Worm (Caenorhabditis elegans): ENCODE results near the gene K04C2.7.

Gene K04C2.7

ce11 chrIII:6857390-6857848, 23.5 kb upstream of the K04C2.7 start:
- TF ChIP-seq elt-3 (tag; optimal IDR thresholded peaks at IDR 0.05) (no peak), nhr-2 (tag; optimal IDR thresholded peaks at IDR 0.05) (no peak), flh-1 (GFP tag; optimal IDR thresholded peaks at IDR 0.05) (no peak), ceh-43 (GFP tag; optimal IDR thresholded peaks at IDR 0.05) (no peak), mab-5 (tag; optimal IDR thresholded peaks at IDR 0.05) (no peak), sptf-1 (tag; optimal IDR thresholded peaks at IDR 0.05) (no peak), nhr-76 (tag; optimal IDR thresholded peaks at IDR 0.05) (no peak), ceh-39 (tag; optimal IDR thresholded peaks at IDR 0.05) (no peak), lsy-2 (tag; optimal IDR thresholded peaks at IDR 0.05) (no peak), unc-62 (GFP tag; optimal IDR thresholded peaks at IDR 0.05) (no peak), cnd-1 (tag; optimal IDR thresholded peaks at IDR 0.05) (no peak), blmp-1 (tag; optimal IDR thresholded peaks at IDR 0.05) (no peak), ham-2 (GFP tag; optimal IDR thresholded peaks at IDR 0.05) (no peak)

ce11 chrIII:6859482-6859881, 21.4 kb upstream of the K04C2.7 start, which contains the start of gene clec-158:
clec-158 (minus strand) TSS chrIII:6859582.
- TF ChIP-seq lsy-2 (tag; optimal IDR thresholded peaks at IDR 0.05) (no peak), tbx-8 (GFP tag; optimal IDR thresholded peaks at IDR 0.05) (no peak), bed-3 (GFP tag; optimal IDR thresholded peaks at IDR 0.05) (no peak), elt-3 (tag; optimal IDR thresholded peaks at IDR 0.05) (no peak), elt-1 (tag; optimal IDR thresholded peaks at IDR 0.05; ENCODE audit: borderline replicate concordance, insufficient read depth) (no peak), ztf-11 (tag; optimal IDR thresholded peaks at IDR 0.05) (no peak), mls-2 (tag; optimal IDR thresholded peaks at IDR 0.05) (no peak), flh-1 (GFP tag; optimal IDR thresholded peaks at IDR 0.05) (no peak), unc-120 (tag; optimal IDR thresholded peaks at IDR 0.05; ENCODE audit: poor library complexity, severe bottlenecking) (no peak)

- TF ChIP-seq blmp-1 (tag; optimal IDR thresholded peaks at IDR 0.05) (peak; percentile 47), pha-4 (tag; optimal IDR thresholded peaks at IDR 0.05) (no peak)
Measured at ce11 chrIII:6863901-6864300, 17.0 kb upstream of the K04C2.7 start, which contains the start of gene sma-3. sma-3 (minus strand) TSS chrIII:6863968.

ce11 chrIII:6869268-6869667, 11.6 kb upstream of the K04C2.7 start, which contains the start of the genes cra-1 and kbp-1:
cra-1 (minus strand) TSS chrIII:6869460.
kbp-1 (plus strand) TSS chrIII:6869633.
- TF ChIP-seq M03D4.4 (tag; optimal IDR thresholded peaks at IDR 0.05) = no peak
- no peak for TF ChIP-seq ces-1 (GFP tag; optimal IDR thresholded peaks at IDR 0.05)
- TF ChIP-seq nhr-2 (tag; optimal IDR thresholded peaks at IDR 0.05) = no peak
- TF ChIP-seq lin-13 (tag; optimal IDR thresholded peaks at IDR 0.05) = peak; percentile 11
- peak; percentile 48 for TF ChIP-seq lsy-2 (tag; optimal IDR thresholded peaks at IDR 0.05)
- TF ChIP-seq elt-3 (tag; optimal IDR thresholded peaks at IDR 0.05) = no peak
- no peak for TF ChIP-seq drap-1 (GFP tag; optimal IDR thresholded peaks at IDR 0.05)
- no peak for TF ChIP-seq bed-3 (GFP tag; optimal IDR thresholded peaks at IDR 0.05)
- no peak for TF ChIP-seq ceh-43 (GFP tag; optimal IDR thresholded peaks at IDR 0.05)
- TF ChIP-seq lin-32 (GFP tag; optimal IDR thresholded peaks at IDR 0.05) = no peak
- TF ChIP-seq ceh-39 (tag; optimal IDR thresholded peaks at IDR 0.05) = no peak
- no peak for TF ChIP-seq nhr-28 (tag; optimal IDR thresholded peaks at IDR 0.05)
- no peak for TF ChIP-seq mab-5 (tag; optimal IDR thresholded peaks at IDR 0.05)
- TF ChIP-seq flh-1 (GFP tag; optimal IDR thresholded peaks at IDR 0.05) = no peak
- no peak for TF ChIP-seq snpc-4 (tag; optimal IDR thresholded peaks at IDR 0.05)
- TF ChIP-seq ztf-11 (tag; optimal IDR thresholded peaks at IDR 0.05) = no peak
- no peak for TF ChIP-seq hlh-1 (tag; optimal IDR thresholded peaks at IDR 0.05)
- no peak for TF ChIP-seq nhr-237 (tag; optimal IDR thresholded peaks at IDR 0.05)
- no peak for TF ChIP-seq pha-4 (tag; optimal IDR thresholded peaks at IDR 0.05)
- TF ChIP-seq nhr-76 (tag; optimal IDR thresholded peaks at IDR 0.05) = no peak
- no peak for TF ChIP-seq nhr-12 (tag; optimal IDR thresholded peaks at IDR 0.05)
- TF ChIP-seq unc-120 (tag; optimal IDR thresholded peaks at IDR 0.05; ENCODE audit: poor library complexity, severe bottlenecking) = peak; percentile 85
- peak; percentile 58 for TF ChIP-seq mep-1 (tag; optimal IDR thresholded peaks at IDR 0.05)
- no peak for TF ChIP-seq cnd-1 (tag; optimal IDR thresholded peaks at IDR 0.05)
- TF ChIP-seq unc-39 (tag; optimal IDR thresholded peaks at IDR 0.05) = no peak

ce11 chrIII:6869996-6870395, 10.9 kb upstream of the K04C2.7 start, which contains the start of gene K04C2.8:
K04C2.8 (plus strand) TSS chrIII:6870296.
- TF ChIP-seq drap-1 (GFP tag; optimal IDR thresholded peaks at IDR 0.05) = no peak
- no peak for TF ChIP-seq elt-3 (tag; optimal IDR thresholded peaks at IDR 0.05)
- TF ChIP-seq mab-5 (tag; optimal IDR thresholded peaks at IDR 0.05) = no peak
- TF ChIP-seq mls-2 (tag; optimal IDR thresholded peaks at IDR 0.05) = no peak
- no peak for TF ChIP-seq unc-120 (tag; optimal IDR thresholded peaks at IDR 0.05; ENCODE audit: poor library complexity, severe bottlenecking)
- TF ChIP-seq nhr-2 (tag; optimal IDR thresholded peaks at IDR 0.05) = no peak
- TF ChIP-seq tbx-8 (GFP tag; optimal IDR thresholded peaks at IDR 0.05) = no peak
- TF ChIP-seq ham-2 (GFP tag; optimal IDR thresholded peaks at IDR 0.05) = no peak
- no peak for TF ChIP-seq cnd-1 (tag; optimal IDR thresholded peaks at IDR 0.05)
- TF ChIP-seq sem-2 (GFP tag; optimal IDR thresholded peaks at IDR 0.05) = no peak
- no peak for TF ChIP-seq nhr-28 (tag; optimal IDR thresholded peaks at IDR 0.05)
- TF ChIP-seq zip-8 (tag; optimal IDR thresholded peaks at IDR 0.05) = no peak
- no peak for TF ChIP-seq hlh-1 (tag; optimal IDR thresholded peaks at IDR 0.05)
- no peak for TF ChIP-seq elt-1 (tag; optimal IDR thresholded peaks at IDR 0.05; ENCODE audit: borderline replicate concordance, insufficient read depth)
- TF ChIP-seq blmp-1 (tag; optimal IDR thresholded peaks at IDR 0.05) = no peak
- TF ChIP-seq ces-1 (GFP tag; optimal IDR thresholded peaks at IDR 0.05) = no peak
- no peak for TF ChIP-seq lsy-2 (tag; optimal IDR thresholded peaks at IDR 0.05)
- no peak for TF ChIP-seq nhr-76 (tag; optimal IDR thresholded peaks at IDR 0.05)
- TF ChIP-seq lin-32 (GFP tag; optimal IDR thresholded peaks at IDR 0.05) = no peak
